Fruit fly (Drosophila melanogaster): ENCODE data around the gene Krn.

Krn gene

DNA sequence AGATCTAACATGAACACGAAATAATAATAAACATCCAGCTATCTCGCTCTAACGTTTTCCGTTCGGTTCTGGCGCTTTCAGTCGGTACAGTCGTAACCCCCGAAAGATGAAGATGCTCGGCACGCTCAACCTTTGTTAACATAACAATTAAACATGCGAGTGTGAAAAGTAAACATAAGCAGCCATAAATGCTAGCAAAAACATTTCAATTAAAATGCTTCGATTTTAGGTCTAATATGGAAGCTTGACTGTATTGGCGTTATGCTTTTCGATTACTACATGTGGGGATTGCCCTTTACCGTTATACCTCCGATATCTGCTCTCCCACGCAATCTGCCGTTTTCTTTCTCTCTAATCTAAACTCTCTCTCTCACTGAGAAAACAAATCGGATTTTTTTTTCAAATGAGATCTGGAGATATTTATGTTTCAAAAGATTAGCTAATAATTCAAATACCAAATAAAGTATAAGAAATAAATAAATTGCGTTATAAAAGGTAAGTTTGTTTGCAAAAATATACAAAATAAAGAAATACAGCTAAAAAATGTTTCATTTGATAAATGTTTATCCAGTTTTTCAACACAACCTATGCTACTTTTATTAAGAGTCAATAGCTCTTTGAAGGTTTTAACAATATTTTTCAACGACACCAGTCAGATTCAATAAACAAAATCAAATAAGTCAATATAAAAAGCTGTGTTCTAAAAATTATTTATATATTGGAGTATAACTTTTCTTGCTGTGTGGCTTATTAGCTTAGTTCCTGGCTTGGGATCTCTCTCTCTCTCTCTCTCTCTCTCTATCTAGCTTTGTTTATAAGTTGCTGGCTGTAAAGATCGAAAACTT is 4.6 kb upstream of the Krn start (continued):
- TF ChIP-seq mirr (GFP tag; optimal IDR thresholded peaks at IDR 0.05) (peak; percentile 82), Mad (GFP tag; optimal IDR thresholded peaks at IDR 0.05) (peak; percentile 77), CG12769 (tag; optimal IDR thresholded peaks at IDR 0.05) (peak; percentile 97), her (GFP tag; optimal IDR thresholded peaks at IDR 0.05) (peak; percentile 93), tap (tag; optimal IDR thresholded peaks at IDR 0.05) (peak; percentile 81), tin (GFP tag; optimal IDR thresholded peaks at IDR 0.05) (peak; percentile 79), HmgZ (tag; optimal IDR thresholded peaks at IDR 0.05) (peak; percentile 93), GATAe (GFP tag; conservative IDR thresholded peaks at IDR 0.05) (peak; percentile 82), bcd (GFP tag; optimal IDR thresholded peaks at IDR 0.05) (peak; percentile 87), eve (GFP tag; optimal IDR thresholded peaks at IDR 0.05) (peak in 1 of 2 experiments; percentile 94), Dp (GFP tag; optimal IDR thresholded peaks at IDR 0.05) (no peak), psq (GFP tag; optimal IDR thresholded peaks at IDR 0.05) (peak; percentile 53), wdn (GFP tag; IDR thresholded peaks at IDR 0.05) (peak; percentile 90)

DNA sequence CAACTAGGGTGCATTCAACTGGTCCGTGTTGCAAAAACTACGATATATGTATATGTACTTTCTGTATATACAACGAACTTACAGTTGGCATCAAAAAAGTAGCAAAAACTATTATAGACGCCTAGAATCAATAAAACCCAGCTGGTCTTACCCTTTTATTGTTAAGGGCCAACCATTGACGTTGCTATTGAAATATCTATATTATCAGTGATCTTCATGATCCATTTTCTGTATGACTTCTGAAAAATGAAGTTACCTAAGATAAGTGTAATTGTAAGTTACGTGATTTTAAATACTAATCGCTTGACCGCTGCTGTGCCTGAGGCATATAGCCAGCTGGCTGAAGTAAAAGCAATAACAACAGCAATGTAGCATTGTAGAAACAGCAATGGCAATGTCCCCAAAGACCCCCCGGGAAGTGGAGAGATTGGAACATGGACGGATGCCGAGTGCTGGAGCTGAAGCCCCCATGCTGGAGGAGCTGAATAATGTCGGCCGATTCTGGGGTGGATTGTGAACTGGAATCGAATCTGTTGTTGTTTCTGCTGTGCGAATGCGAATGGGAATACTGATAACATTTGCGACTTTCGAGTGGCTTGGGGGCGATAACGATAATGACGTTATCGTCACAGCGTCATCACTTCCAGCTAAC is 3.8 kb upstream of the Krn start:
- no peak for TF ChIP-seq br (optimal IDR thresholded peaks at IDR 0.05)
- no peak for TF ChIP-seq repo (GFP tag; optimal IDR thresholded peaks at IDR 0.05)
- no peak for TF ChIP-seq ap (GFP tag; IDR thresholded peaks at IDR 0.05)
- peak; percentile 34 for TF ChIP-seq CG18619 (GFP tag; optimal IDR thresholded peaks at IDR 0.05)
- TF ChIP-seq Dad (GFP tag; optimal IDR thresholded peaks at IDR 0.05), result no peak
- 0 out of 2 replicates have a peak, but pooled peaks have one; percentile 15 for TF ChIP-seq CG13287 (GFP tag; IDR thresholded peaks at IDR 0.05; ENCODE audit: partially characterized antibody)
- no peak for TF ChIP-seq CG3163 (GFP tag; optimal IDR thresholded peaks at IDR 0.05)
- no peak for TF ChIP-seq tx (GFP tag; optimal IDR thresholded peaks at IDR 0.05)
- TF ChIP-seq Scr (GFP tag; IDR thresholded peaks at IDR 0.05; ENCODE audit: partially characterized antibody), result no peak
- peak; percentile 52 for TF ChIP-seq CG18262 (tag; optimal IDR thresholded peaks at IDR 0.05)
- no peak for TF ChIP-seq CG9609 (GFP tag; optimal IDR thresholded peaks at IDR 0.05)
- TF ChIP-seq ERR (GFP tag; optimal IDR thresholded peaks at IDR 0.05), result no peak
- TF ChIP-seq Sox100B (GFP tag; optimal IDR thresholded peaks at IDR 0.05), result no peak
- no peak for TF ChIP-seq Jarid2 (GFP tag; optimal IDR thresholded peaks at IDR 0.05)
- TF ChIP-seq CG12659 (GFP tag; optimal IDR thresholded peaks at IDR 0.05), result peak; percentile 0
- no peak for TF ChIP-seq CG5953 (GFP tag; IDR thresholded peaks at IDR 0.05)
- peak; percentile 17 for TF ChIP-seq CG6654 (GFP tag; optimal IDR thresholded peaks at IDR 0.05)
- peak; percentile 50; the same call in 1 of the 3 replicates for TF ChIP-seq ci (GFP tag; IDR thresholded peaks at IDR 0.05)
- no peak for TF ChIP-seq h (optimal IDR thresholded peaks at IDR 0.05)
- peak; percentile 14 for TF ChIP-seq fd3F (GFP tag; optimal IDR thresholded peaks at IDR 0.05)
- TF ChIP-seq D (optimal IDR thresholded peaks at IDR 0.05), result no peak
- TF ChIP-seq D (GFP tag; optimal IDR thresholded peaks at IDR 0.05), result peak; percentile 25
- peak; percentile 43 for TF ChIP-seq tio (GFP tag; optimal IDR thresholded peaks at IDR 0.05)
- TF ChIP-seq CG8924 (tag; optimal IDR thresholded peaks at IDR 0.05), result peak; percentile 46
- no peak for TF ChIP-seq Nf-YB (GFP tag; optimal IDR thresholded peaks at IDR 0.05)
- TF ChIP-seq cato (GFP tag; optimal IDR thresholded peaks at IDR 0.05; ENCODE audit: borderline replicate concordance), result peak; percentile 2
- peak; percentile 39 for TF ChIP-seq CG17359 (tag; optimal IDR thresholded peaks at IDR 0.05)
- TF ChIP-seq fu2 (GFP tag; optimal IDR thresholded peaks at IDR 0.05), result no peak
- TF ChIP-seq CG8388 (GFP tag; optimal IDR thresholded peaks at IDR 0.05), result peak; percentile 27
- peak; percentile 44; the same call in 2 of the 3 replicates for TF ChIP-seq dysf (GFP tag; IDR thresholded peaks at IDR 0.05)
- peak; percentile 58 for TF ChIP-seq CG10979 (tag; optimal IDR thresholded peaks at IDR 0.05)
- TF ChIP-seq Hr3 (GFP tag; optimal IDR thresholded peaks at IDR 0.05), result no peak
- TF ChIP-seq CG2199 (GFP tag; IDR thresholded peaks at IDR 0.05), result no peak
- peak; percentile 39; the same call in 1 of the 2 replicates for TF ChIP-seq Atf6 (GFP tag; IDR thresholded peaks at IDR 0.05)
- TF ChIP-seq Dek (tag; optimal IDR thresholded peaks at IDR 0.05), result no peak

Measured in whole organism, embryonic.